Worm (Caenorhabditis elegans) whole organism, L4 larva: ENCODE data around the gene C26B9.1.
A peak's percentile ranks its signal among the peaks of the same experiment; 100 is the strongest.

ENCODE experiments used
- F37D6.2 ChIP-seq: sonication (generic microtip); optimal IDR thresholded peaks from 2 replicates; lab custom pipeline; 2016; ENCODE audit warnings: mild to moderate bottlenecking, missing genetic modification characterization, missing compliant biosample characterization
- T26A8.4 ChIP-seq: fragments of 200-800 bp; sonication (Bioruptor generic); IDR thresholded peaks from 2 replicates; pipeline ENCODE4 v1.3.6; 2022; ENCODE audit warnings: missing genetic modification characterization, missing compliant biosample characterization
- ZK337.2 ChIP-seq: fragments of 200-800 bp; sonication (Bioruptor generic); IDR thresholded peaks from 2 replicates; pipeline ENCODE4 v1.3.6; 2022; ENCODE audit warnings: missing genetic modification reagents, missing genetic modification characterization, missing compliant biosample characterization
- ZK546.5 ChIP-seq, 2 experiments: sonication (generic microtip); optimal IDR thresholded peaks; 2 replicates each; lab custom pipeline; 2017; ENCODE audit warnings: missing biosample characterization in 2 of 2, missing genetic modification characterization in 2 of 2
- aly-2 ChIP-seq: sonication (generic microtip); optimal IDR thresholded peaks from 2 replicates; lab custom pipeline; 2018; ENCODE audit warnings: missing biosample characterization, missing genetic modification characterization
- attf-4 ChIP-seq: sonication (generic microtip); optimal IDR thresholded peaks from 3 replicates; lab custom pipeline; 2017; ENCODE audit warnings: missing biosample characterization, missing genetic modification characterization
- ceh-32 ChIP-seq: sonication (generic microtip); optimal IDR thresholded peaks from 2 replicates; lab custom pipeline; 2016; ENCODE audit warnings: mild to moderate bottlenecking, missing genetic modification characterization, missing compliant biosample characterization; ENCODE audit not compliant: poor library complexity
- ceh-44 ChIP-seq: fragments of 200-800 bp; sonication (Bioruptor generic); IDR thresholded peaks from 2 replicates; pipeline ENCODE4 v1.3.6; 2022; ENCODE audit warnings: missing genetic modification reagents, missing genetic modification characterization, missing compliant biosample characterization
- ceh-62 ChIP-seq: sonication (generic microtip); optimal IDR thresholded peaks from 2 replicates; lab custom pipeline; 2017; ENCODE audit warnings: missing biosample characterization, missing genetic modification characterization
- ceh-82 ChIP-seq: sonication (generic microtip); optimal IDR thresholded peaks from 2 replicates; lab custom pipeline; 2017; ENCODE audit warnings: missing biosample characterization, missing genetic modification characterization
- ctbp-1 ChIP-seq: fragments of 200-800 bp; sonication (Bioruptor generic); IDR thresholded peaks from 2 replicates; pipeline ENCODE4 v1.3.6; 2022; ENCODE audit warnings: missing genetic modification reagents, missing genetic modification characterization, missing compliant biosample characterization
- daf-12 ChIP-seq: fragments of 150-350 bp; optimal IDR thresholded peaks from 2 replicates; lab custom pipeline; 2014; ENCODE audit warnings: missing biosample characterization, missing genetic modification reagents, missing genetic modification characterization
- daf-16 ChIP-seq, 3 experiments: sonication (generic microtip); optimal IDR thresholded peaks; 2 replicates each; lab custom pipeline; 2016 to 2017; ENCODE audit warnings: missing genetic modification characterization in 3 of 3, missing genetic modification reagents in 3 of 3, mild to moderate bottlenecking in 2 of 3, missing compliant biosample characterization in 2 of 3, missing biosample characterization in 1 of 3, moderate library complexity in 1 of 3
- daf-19 ChIP-seq: fragments of 200-800 bp; sonication (Bioruptor generic); conservative IDR thresholded peaks from 2 replicates; pipeline ENCODE4 v1.3.6; 2022; ENCODE audit warnings: missing genetic modification characterization, missing compliant biosample characterization
- dmd-6 ChIP-seq: fragments of 200-800 bp; sonication (Bioruptor generic); IDR thresholded peaks from 2 replicates; pipeline ENCODE4 v1.3.6; 2022; ENCODE audit warnings: missing genetic modification reagents, missing genetic modification characterization, missing compliant biosample characterization
- dpl-1 ChIP-seq: fragments of 150-350 bp; optimal IDR thresholded peaks from 2 replicates; lab custom pipeline; 2014; ENCODE audit warnings: missing biosample characterization, missing genetic modification reagents, missing genetic modification characterization
- duxl-1 ChIP-seq: sonication (generic microtip); optimal IDR thresholded peaks from 2 replicates; lab custom pipeline; 2016; ENCODE audit warnings: mild to moderate bottlenecking, missing genetic modification characterization, moderate library complexity, missing compliant biosample characterization; ENCODE audit not compliant: poor library complexity
- fos-1 ChIP-seq: fragments of 150-350 bp; optimal IDR thresholded peaks from 2 replicates; lab custom pipeline; 2014; ENCODE audit warnings: missing biosample characterization, missing genetic modification characterization
- hif-1 ChIP-seq, 2 experiments: sonication (generic microtip); optimal IDR thresholded peaks; 2 replicates each; lab custom pipeline; 2016 to 2017; ENCODE audit warnings: missing compliant biosample characterization in 2 of 2, missing genetic modification characterization in 2 of 2, missing genetic modification reagents in 2 of 2, missing genotype in 2 of 2, mild to moderate bottlenecking in 1 of 2
- hlh-11 ChIP-seq: fragments of 200-800 bp; sonication (Bioruptor generic); optimal IDR thresholded peaks from 2 replicates; lab custom pipeline; 2018; ENCODE audit warnings: mild to moderate bottlenecking, missing genetic modification characterization, missing compliant biosample characterization
- hlh-30 ChIP-seq: sonication (generic microtip); optimal IDR thresholded peaks from 2 replicates; lab custom pipeline; 2017; ENCODE audit warnings: antibody characterized with exemption, mild to moderate bottlenecking, missing genetic modification characterization, missing compliant biosample characterization; ENCODE audit not compliant: insufficient read depth
- lin-38 ChIP-seq: fragments of 200-800 bp; sonication (Bioruptor generic); IDR thresholded peaks from 2 replicates; pipeline ENCODE4 v1.3.6; 2022; ENCODE audit warnings: missing genetic modification reagents, missing genetic modification characterization, missing compliant biosample characterization
- lin-39 ChIP-seq: fragments of 150-350 bp; optimal IDR thresholded peaks from 2 replicates; lab custom pipeline; 2014; ENCODE audit warnings: missing biosample characterization, missing genetic modification reagents, missing genetic modification characterization
- mxl-2 ChIP-seq: fragments of 200-800 bp; sonication (Bioruptor generic); conservative IDR thresholded peaks from 2 replicates; pipeline ENCODE4 v1.3.6; 2022; ENCODE audit warnings: missing genetic modification reagents, missing genetic modification characterization, missing compliant biosample characterization
- nhr-102 ChIP-seq: sonication (generic microtip); optimal IDR thresholded peaks from 2 replicates; lab custom pipeline; 2016; ENCODE audit warnings: mild to moderate bottlenecking, missing genetic modification characterization, moderate library complexity, missing compliant biosample characterization
- nhr-28 ChIP-seq: fragments of 150-350 bp; optimal IDR thresholded peaks from 2 replicates; lab custom pipeline; 2014; ENCODE audit warnings: missing biosample characterization, missing genetic modification characterization
- pqm-1 ChIP-seq: sonication (generic microtip); optimal IDR thresholded peaks from 2 replicates; lab custom pipeline; 2017; ENCODE audit warnings: missing biosample characterization, missing genetic modification characterization
- rbr-2 ChIP-seq: sonication (generic microtip); optimal IDR thresholded peaks from 2 replicates; lab custom pipeline; 2016; ENCODE audit warnings: missing genotype, missing genetic modification characterization, missing compliant biosample characterization
- saeg-2 ChIP-seq: fragments of 200-800 bp; sonication (Bioruptor generic); IDR thresholded peaks from 2 replicates; pipeline ENCODE4 v1.3.6; 2022; ENCODE audit warnings: missing genetic modification reagents, missing genetic modification characterization, missing compliant biosample characterization
- snpc-1.2 ChIP-seq: fragments of 200-800 bp; sonication (Bioruptor generic); IDR thresholded peaks from 2 replicates; pipeline ENCODE4 v1.3.6; 2022; ENCODE audit warnings: missing genetic modification reagents, missing genetic modification characterization, missing compliant biosample characterization
- snpc-4 ChIP-seq: fragments of 150-350 bp; optimal IDR thresholded peaks from 2 replicates; lab custom pipeline; 2014; ENCODE audit warnings: missing biosample characterization, missing genetic modification characterization
- tra-1 ChIP-seq: fragments of 200-800 bp; sonication (Bioruptor generic); IDR thresholded peaks from 2 replicates; pipeline ENCODE4 v1.3.6; 2022; ENCODE audit warnings: missing genetic modification reagents, missing genetic modification characterization, missing compliant biosample characterization
- unc-39 ChIP-seq: sonication (generic microtip); optimal IDR thresholded peaks from 2 replicates; lab custom pipeline; 2017; ENCODE audit warnings: missing biosample characterization, missing genetic modification characterization
- unc-62 ChIP-seq, 3 experiments: fragments of 150-350 bp in 1 of 3; sonication (generic microtip); optimal IDR thresholded peaks in 2 of 3; peaks in 1 of 3; 1 replicate in 1 of 3; 2 replicates in 2 of 3; lab custom pipeline; 2014 to 2017; ENCODE audit warnings: missing biosample characterization in 3 of 3, missing genetic modification characterization in 3 of 3, missing genetic modification reagents in 3 of 3, missing genotype in 1 of 3
- zag-1 ChIP-seq: fragments of 150-350 bp; optimal IDR thresholded peaks from 2 replicates; lab custom pipeline; 2014; ENCODE audit warnings: missing biosample characterization, missing genetic modification characterization
- ztf-11 ChIP-seq: fragments of 150-350 bp; optimal IDR thresholded peaks from 2 replicates; lab custom pipeline; 2014; ENCODE audit warnings: missing biosample characterization, missing genetic modification characterization
- ztf-7 ChIP-seq: fragments of 150-350 bp; optimal IDR thresholded peaks from 2 replicates; lab custom pipeline; 2014; ENCODE audit warnings: missing biosample characterization, missing genetic modification characterization

Gene C26B9.1

ce11 chrX:5370605-5371004, 26.2 kb downstream of the C26B9.1 start:
- TF ChIP-seq ceh-82 (tag; lab: Kevin White, UChicago) (no peak), fos-1 (tag; lab: Kevin White, UChicago) (no peak), T26A8.4 (GFP tag; lab: Robert Waterston, UW) (no peak), duxl-1 (tag; lab: Kevin White, UChicago) (no peak), mxl-2 (GFP tag; lab: Robert Waterston, UW) (no peak), lin-39 (tag; lab: Kevin White, UChicago) (no peak), tra-1 (GFP tag; lab: Robert Waterston, UW) (no peak), ceh-62 (tag; lab: Kevin White, UChicago) (no peak), lin-38 (GFP tag; lab: Robert Waterston, UW) (no peak), saeg-2 (GFP tag; lab: Robert Waterston, UW) (no peak), ZK546.5 (tag; optimal IDR thresholded peaks at IDR 0.05; lab: Kevin White, UChicago) (no peak), rbr-2 (no peak)
- TF ChIP-seq, all 104 proteins: peak for 0

DNA sequence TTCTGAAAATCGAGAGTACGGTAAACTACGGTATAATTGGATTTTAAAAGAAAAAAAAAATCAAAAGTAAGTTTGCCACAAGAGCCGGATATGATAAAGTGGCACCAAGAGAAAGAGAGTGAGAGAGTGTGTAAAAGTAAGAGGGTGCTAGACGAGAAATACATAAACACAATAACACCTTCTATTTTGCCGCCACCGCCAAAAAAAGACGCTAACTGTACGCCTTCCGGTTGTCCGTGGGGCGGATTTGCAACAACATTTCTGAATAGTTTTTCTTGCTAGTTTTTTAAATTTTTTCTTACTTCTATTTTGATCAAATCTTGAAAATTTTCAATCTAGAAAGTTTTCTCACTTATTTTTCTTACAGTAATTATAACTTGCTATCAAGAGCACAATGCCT, 28.3 kb downstream of the C26B9.1 start, which contains the start of gene F35C8.8:
TSS of gene F35C8.8 (minus strand) at position 2 of the 400 bp plus-strand sequence.
- TF ChIP-seq lin-38 (GFP tag; lab: Robert Waterston, UW) (no peak), ztf-7 (no peak), daf-16 (GFP tag; optimal IDR thresholded peaks at IDR 0.05; lab: Kevin White, UChicago) (no peak), daf-16 (tag; optimal IDR thresholded peaks at IDR 0.05; lab: Kevin White, UChicago) (no peak), ceh-62 (tag; lab: Kevin White, UChicago) (no peak), nhr-102 (tag; lab: Kevin White, UChicago) (no peak), F37D6.2 (no peak), daf-19 (GFP tag; lab: Robert Waterston, UW) (no peak), snpc-1.2 (GFP tag; lab: Robert Waterston, UW) (no peak), ceh-44 (GFP tag; lab: Robert Waterston, UW) (no peak), aly-2 (tag; lab: Kevin White, UChicago) (no peak), zag-1 (no peak), ctbp-1 (GFP tag; lab: Robert Waterston, UW) (no peak), daf-12 (tag; lab: Kevin White, UChicago) (no peak), ceh-82 (tag; lab: Kevin White, UChicago) (no peak), ZK337.2 (GFP tag; lab: Robert Waterston, UW) (no peak), attf-4 (no peak), snpc-4 (tag; lab: Kevin White, UChicago) (no peak), unc-39 (no peak)

- TF ChIP-seq hlh-11 (tag; lab: Kevin White, UChicago) (no peak), ceh-32 (tag; lab: Kevin White, UChicago) (no peak), F37D6.2 (no peak), ztf-11 (tag; lab: Kevin White, UChicago) (no peak), lin-39 (tag; lab: Kevin White, UChicago) (no peak), unc-62 (GFP tag; optimal IDR thresholded peaks at IDR 0.05 in 1 of 2; lab: Kevin White, UChicago) (peak in 1 of 2 experiments; percentile 95), unc-62 (tag; optimal IDR thresholded peaks at IDR 0.05; lab: Kevin White, UChicago) (no peak), dpl-1 (no peak)
Observed at ce11 chrX:5373597-5373996, 29.2 kb downstream of the C26B9.1 start.

DNA sequence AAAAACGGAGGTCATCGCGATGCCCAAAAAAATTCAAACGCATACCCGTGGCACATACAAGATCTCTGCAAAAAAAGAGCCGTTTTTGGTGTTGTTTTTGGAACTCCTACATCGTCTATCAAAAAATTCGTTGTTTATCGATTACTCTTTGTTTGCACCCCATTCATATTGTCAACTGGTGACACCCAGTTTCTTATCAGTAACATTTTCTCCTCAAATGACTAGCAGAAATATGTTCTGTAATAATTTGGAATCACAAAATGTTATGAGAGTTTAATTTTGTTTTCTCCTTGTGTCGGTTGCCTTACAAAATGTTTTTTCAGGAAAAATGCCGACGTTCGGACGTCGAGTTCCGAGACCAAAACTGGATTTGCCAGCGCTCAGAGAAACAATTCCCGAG, 30.4 kb downstream of the C26B9.1 start, which contains the start of gene sek-4:
TSS of gene sek-4 (plus strand) at position 318 of the 400 bp plus-strand sequence.
- peak; percentile 33; the same call in 1 of the 2 replicates for TF ChIP-seq dmd-6
- TF ChIP-seq hif-1 (tag; optimal IDR thresholded peaks at IDR 0.05; lab: Kevin White, UChicago): no peak
- TF ChIP-seq daf-16 (GFP tag; optimal IDR thresholded peaks at IDR 0.05; lab: Kevin White, UChicago): no peak
- peak; percentile 91 for TF ChIP-seq daf-16 (tag; optimal IDR thresholded peaks at IDR 0.05; lab: Kevin White, UChicago)
- no peak for TF ChIP-seq hlh-30 (tag; lab: Kevin White, UChicago)
- no peak for TF ChIP-seq ceh-44 (GFP tag; lab: Robert Waterston, UW)
- peak; percentile 45 for TF ChIP-seq nhr-28 (tag; lab: Kevin White, UChicago)
- peak; percentile 52 for TF ChIP-seq pqm-1 (tag; lab: Kevin White, UChicago)
